Worm (Caenorhabditis elegans) whole organism, midembryonic: ENCODE results near the gene K08D8.7.

Source experiments
- T22C8.4 ChIP-seq: fragments of 200-800 bp; sonication (Bioruptor generic); IDR thresholded peaks from 2 replicates; pipeline ENCODE4 v1.3.6; 2022; ENCODE audit warnings: missing genetic modification characterization, missing compliant biosample characterization
- cog-1 ChIP-seq: sonication (generic microtip); optimal IDR thresholded peaks from 2 replicates; lab custom pipeline; 2016; ENCODE audit warnings: missing genetic modification characterization, missing compliant biosample characterization
- flt-1 ChIP-seq: fragments of 200-800 bp; sonication (Bioruptor generic); IDR thresholded peaks from 2 replicates; pipeline ENCODE4 v1.3.6; 2022; ENCODE audit warnings: missing genetic modification characterization, missing compliant biosample characterization
- klf-2 ChIP-seq: fragments of 200-800 bp; sonication (Bioruptor generic); conservative IDR thresholded peaks from 2 replicates; pipeline ENCODE4 v1.3.6; 2022; ENCODE audit warnings: missing genetic modification reagents, missing genetic modification characterization, missing compliant biosample characterization
- med-1 ChIP-seq: sonication (generic microtip); optimal IDR thresholded peaks from 2 replicates; lab custom pipeline; 2017; ENCODE audit warnings: missing genetic modification characterization, mild to moderate bottlenecking, missing compliant biosample characterization, antibody characterized with exemption, missing genetic modification reagents; ENCODE audit not compliant: insufficient read depth
- ref-1 ChIP-seq: fragments of 200-800 bp; sonication (Bioruptor generic); conservative IDR thresholded peaks from 2 replicates; pipeline ENCODE4 v1.3.6; 2022; ENCODE audit warnings: missing genetic modification reagents, missing genetic modification characterization, missing compliant biosample characterization
- tab-1 ChIP-seq: fragments of 200-800 bp; sonication (Bioruptor generic); IDR thresholded peaks from 2 replicates; pipeline ENCODE4 v1.3.6; 2022; ENCODE audit warnings: missing genetic modification characterization, missing compliant biosample characterization
- ztf-23 ChIP-seq: fragments of 200-800 bp; sonication (Bioruptor generic); IDR thresholded peaks from 2 replicates; pipeline ENCODE4 v1.3.6; 2022; ENCODE audit warnings: missing genetic modification reagents, missing genetic modification characterization, missing compliant biosample characterization
- ztf-29 ChIP-seq: fragments of 200-800 bp; sonication (Bioruptor generic); IDR thresholded peaks from 2 replicates; pipeline ENCODE4 v1.3.6; 2022; ENCODE audit warnings: missing genetic modification reagents, missing genetic modification characterization, missing compliant biosample characterization

Gene K08D8.7

DNA sequence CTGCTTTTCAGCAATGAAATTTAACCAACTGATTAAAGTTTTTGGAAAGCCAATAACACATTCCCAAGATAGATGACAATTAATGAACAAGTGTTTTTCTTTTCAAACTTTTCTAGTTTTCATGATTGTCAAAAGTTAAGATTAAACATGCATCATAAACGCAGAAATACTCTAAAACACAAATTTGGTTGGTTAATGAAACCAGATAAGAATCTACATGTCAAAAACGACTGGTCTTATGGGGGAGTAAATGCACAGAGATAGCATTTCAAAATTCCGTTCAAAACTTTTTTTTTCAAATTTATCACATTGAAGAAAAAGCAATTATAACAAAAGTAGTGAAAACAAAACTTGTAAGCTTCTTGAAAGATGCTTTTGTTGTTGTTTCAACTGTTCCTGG, 7.1 kb downstream of the K08D8.7 start:
- TF ChIP-seq cog-1 = no peak
- no peak for TF ChIP-seq T22C8.4 (GFP tag; lab: Robert Waterston, UW)
- no peak for TF ChIP-seq flt-1 (GFP tag; lab: Robert Waterston, UW)
- no peak for TF ChIP-seq klf-2 (GFP tag; lab: Robert Waterston, UW)
- no peak for TF ChIP-seq ztf-29 (GFP tag; lab: Robert Waterston, UW)
- TF ChIP-seq ztf-23 (GFP tag; lab: Robert Waterston, UW) = no peak
- no peak for TF ChIP-seq tab-1 (GFP tag; lab: Robert Waterston, UW)
- no peak for TF ChIP-seq ref-1
- TF ChIP-seq med-1 (GFP tag; lab: Kevin White, UChicago) = no peak

ce11 chrIV:12906529-12906928, 9.9 kb downstream of the K08D8.7 start, which contains the start of gene K08D8.3:
Gene K08D8.3 (minus strand): TSS chrIV:12906659.
- TF ChIP-seq flt-1 (GFP tag; lab: Robert Waterston, UW) (no peak), tab-1 (GFP tag; lab: Robert Waterston, UW) (no peak), cog-1 (no peak), med-1 (GFP tag; lab: Kevin White, UChicago) (no peak), klf-2 (GFP tag; lab: Robert Waterston, UW) (no peak), ref-1 (no peak), ztf-29 (GFP tag; lab: Robert Waterston, UW) (no peak), ztf-23 (GFP tag; lab: Robert Waterston, UW) (no peak)

ce11 chrIV:12909871-12910270, 13.2 kb downstream of the K08D8.7 start, which contains the start of gene K08D8.4:
Gene K08D8.4 (minus strand): TSS chrIV:12909998.
- TF ChIP-seq T22C8.4 (GFP tag; lab: Robert Waterston, UW) = no peak
- TF ChIP-seq ztf-29 (GFP tag; lab: Robert Waterston, UW) = no peak
- no peak for TF ChIP-seq tab-1 (GFP tag; lab: Robert Waterston, UW)
- no peak for TF ChIP-seq flt-1 (GFP tag; lab: Robert Waterston, UW)
- TF ChIP-seq ztf-23 (GFP tag; lab: Robert Waterston, UW) = no peak
- no peak for TF ChIP-seq cog-1
- TF ChIP-seq ref-1 = no peak
- no peak for TF ChIP-seq med-1 (GFP tag; lab: Kevin White, UChicago)
- no peak for TF ChIP-seq klf-2 (GFP tag; lab: Robert Waterston, UW)

DNA sequence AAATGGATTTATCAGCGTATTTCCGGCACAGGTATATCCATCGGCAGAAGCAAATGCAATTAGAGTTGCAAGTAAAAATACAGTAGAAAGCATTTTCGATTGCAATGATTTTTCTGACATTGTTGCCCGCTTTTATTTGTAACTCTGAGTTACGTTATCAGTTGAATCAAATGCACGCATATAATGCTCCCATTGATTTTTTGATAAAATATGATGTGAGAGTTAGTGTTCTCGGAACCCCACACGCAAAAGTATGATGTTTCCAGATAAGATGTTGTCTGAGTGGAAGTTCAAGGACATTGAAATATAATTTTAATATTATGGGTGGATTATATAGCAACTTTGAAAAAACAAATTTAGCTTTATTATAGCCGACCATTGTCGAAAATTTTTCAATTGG, 15.4 kb downstream of the K08D8.7 start, which contains the start of gene K08D8.5:
Gene K08D8.5, minus strand, starts transcription at position 140 of the 400 bp plus-strand sequence.
- TF ChIP-seq ref-1 (no peak), klf-2 (GFP tag; lab: Robert Waterston, UW) (no peak), med-1 (GFP tag; lab: Kevin White, UChicago) (no peak), ztf-23 (GFP tag; lab: Robert Waterston, UW) (no peak), ztf-29 (GFP tag; lab: Robert Waterston, UW) (no peak), tab-1 (GFP tag; lab: Robert Waterston, UW) (no peak), flt-1 (GFP tag; lab: Robert Waterston, UW) (no peak), cog-1 (no peak), T22C8.4 (GFP tag; lab: Robert Waterston, UW) (no peak)

- no peak for TF ChIP-seq ref-1
- TF ChIP-seq tab-1 (GFP tag; lab: Robert Waterston, UW) = no peak
- TF ChIP-seq T22C8.4 (GFP tag; lab: Robert Waterston, UW) = no peak
- no peak for TF ChIP-seq cog-1
- no peak for TF ChIP-seq med-1 (GFP tag; lab: Kevin White, UChicago)
- TF ChIP-seq klf-2 (GFP tag; lab: Robert Waterston, UW) = no peak
- no peak for TF ChIP-seq ztf-23 (GFP tag; lab: Robert Waterston, UW)
- no peak for TF ChIP-seq ztf-29 (GFP tag; lab: Robert Waterston, UW)
- no peak for TF ChIP-seq flt-1 (GFP tag; lab: Robert Waterston, UW)
These were observed 17.9 kb downstream of the K08D8.7 start, which contains the start of gene irg-6 for ce11 chrIV:12914532-12915019. Gene irg-6 (minus strand): TSS chrIV:12914969.

DNA sequence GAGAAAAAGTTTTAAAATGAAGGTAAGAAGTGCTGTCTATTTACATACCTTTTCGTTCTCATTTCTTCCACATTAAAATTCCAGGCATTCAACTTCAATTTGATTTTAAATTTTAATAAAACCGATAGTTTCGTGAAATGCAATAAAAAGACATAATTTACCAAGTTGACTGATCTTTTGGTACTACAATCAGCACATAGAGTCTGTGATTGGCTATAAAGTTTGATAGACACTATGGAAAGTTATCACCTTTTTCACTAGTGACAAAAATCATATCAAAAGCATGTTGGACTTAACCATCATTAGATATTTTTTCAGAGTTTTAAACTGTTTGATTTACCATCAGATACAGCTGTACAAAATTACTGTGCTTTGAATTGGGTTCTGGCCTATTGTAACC, 18.8 kb downstream of the K08D8.7 start, which contains the start of gene srz-15:
Gene srz-15, plus strand, starts transcription at position 301 of the 400 bp plus-strand sequence.
- TF ChIP-seq T22C8.4 (GFP tag; lab: Robert Waterston, UW) (no peak), ztf-23 (GFP tag; lab: Robert Waterston, UW) (no peak), ref-1 (no peak), tab-1 (GFP tag; lab: Robert Waterston, UW) (no peak), flt-1 (GFP tag; lab: Robert Waterston, UW) (no peak), klf-2 (GFP tag; lab: Robert Waterston, UW) (no peak), ztf-29 (GFP tag; lab: Robert Waterston, UW) (no peak), cog-1 (no peak), med-1 (GFP tag; lab: Kevin White, UChicago) (no peak)

- TF ChIP-seq cog-1 = no peak
- no peak for TF ChIP-seq tab-1 (GFP tag; lab: Robert Waterston, UW)
- no peak for TF ChIP-seq ztf-29 (GFP tag; lab: Robert Waterston, UW)
- no peak for TF ChIP-seq flt-1 (GFP tag; lab: Robert Waterston, UW)
- TF ChIP-seq ztf-23 (GFP tag; lab: Robert Waterston, UW) = no peak
- no peak for TF ChIP-seq ref-1
- no peak for TF ChIP-seq klf-2 (GFP tag; lab: Robert Waterston, UW)
- no peak for TF ChIP-seq T22C8.4 (GFP tag; lab: Robert Waterston, UW)
- no peak for TF ChIP-seq med-1 (GFP tag; lab: Kevin White, UChicago)
These were observed 21.6 kb downstream of the K08D8.7 start, which contains the start of gene C32H11.3 for ce11 chrIV:12918256-12918655. Gene C32H11.3 (plus strand): TSS chrIV:12918556.

- no peak for TF ChIP-seq ref-1
- no peak for TF ChIP-seq med-1 (GFP tag; lab: Kevin White, UChicago)
- no peak for TF ChIP-seq tab-1 (GFP tag; lab: Robert Waterston, UW)
- TF ChIP-seq ztf-29 (GFP tag; lab: Robert Waterston, UW) = no peak
- no peak for TF ChIP-seq klf-2 (GFP tag; lab: Robert Waterston, UW)
- no peak for TF ChIP-seq cog-1
- no peak for TF ChIP-seq ztf-23 (GFP tag; lab: Robert Waterston, UW)
- TF ChIP-seq flt-1 (GFP tag; lab: Robert Waterston, UW) = no peak
- TF ChIP-seq T22C8.4 (GFP tag; lab: Robert Waterston, UW) = no peak
These were observed 23.9 kb downstream of the K08D8.7 start for ce11 chrIV:12920553-12920952.

DNA sequence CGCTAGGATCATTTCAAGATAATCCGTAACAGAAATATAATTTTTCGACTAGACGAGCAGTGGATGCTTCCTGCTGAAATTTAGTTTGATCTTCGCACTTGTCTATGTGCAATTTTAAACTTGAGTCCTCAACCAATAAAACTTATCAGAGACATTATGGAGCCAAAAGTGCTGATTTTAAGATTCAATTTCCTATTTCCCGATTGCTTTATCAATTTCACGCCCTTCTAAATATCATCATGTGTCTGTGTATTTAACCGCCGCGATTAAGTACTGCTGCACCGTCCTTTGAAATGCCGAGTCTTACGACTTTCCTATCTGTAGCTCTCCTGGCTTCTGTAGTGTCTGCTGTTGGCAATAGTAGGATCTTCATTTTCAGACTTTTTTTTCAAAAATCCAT, 24.4 kb downstream of the K08D8.7 start, which contains the start of gene C32H11.4:
Gene C32H11.4, plus strand, starts transcription at position 238 of the 400 bp plus-strand sequence.
- TF ChIP-seq T22C8.4 (GFP tag; lab: Robert Waterston, UW) (no peak), ref-1 (no peak), ztf-23 (GFP tag; lab: Robert Waterston, UW) (no peak), ztf-29 (GFP tag; lab: Robert Waterston, UW) (no peak), klf-2 (GFP tag; lab: Robert Waterston, UW) (no peak), cog-1 (no peak), tab-1 (GFP tag; lab: Robert Waterston, UW) (no peak), med-1 (GFP tag; lab: Kevin White, UChicago) (no peak)
